Fruit fly (Drosophila melanogaster) whole organism, embryonic: Measurements from ENCODE around the gene Bace.

Experiments
- ATbp ChIP-seq: fragments of 200-800 bp; sonication (Bioruptor generic); optimal IDR thresholded peaks from 2 replicates; lab custom pipeline; 2017; ENCODE audit warnings: missing biosample characterization, mild to moderate bottlenecking, missing genetic modification characterization, missing genetic modification reagents
- Atf6 ChIP-seq: fragments of 200-800 bp; sonication (Bioruptor generic); IDR thresholded peaks from 2 replicates; pipeline ENCODE4 v1.3.6; 2022; ENCODE audit warnings: missing biosample characterization, missing genetic modification characterization
- CG1024 ChIP-seq: fragments of 200-800 bp; sonication (Bioruptor generic); IDR thresholded peaks from 2 replicates; pipeline ENCODE4 v1.3.6; 2022; ENCODE audit warnings: missing biosample characterization, missing genetic modification characterization
- CG10267 ChIP-seq: fragments of 200-800 bp; sonication (Bioruptor generic); optimal IDR thresholded peaks from 2 replicates; lab custom pipeline; 2018; ENCODE audit warnings: missing biosample characterization, mild to moderate bottlenecking, missing genetic modification characterization, moderate library complexity
- CG10366 ChIP-seq: fragments of 200-800 bp; sonication (Bioruptor generic); IDR thresholded peaks from 2 replicates; pipeline ENCODE4 v1.3.6; 2022; ENCODE audit warnings: missing biosample characterization, missing genetic modification characterization
- CG12391 ChIP-seq: fragments of 200-800 bp; sonication (Bioruptor generic); optimal IDR thresholded peaks from 3 replicates; lab custom pipeline; 2018; ENCODE audit warnings: missing biosample characterization, mild to moderate bottlenecking, missing genetic modification characterization, moderate library complexity
- CG13123 ChIP-seq: fragments of 200-800 bp; sonication (Bioruptor generic); optimal IDR thresholded peaks from 2 replicates; lab custom pipeline; 2016; ENCODE audit warnings: missing biosample characterization, missing genetic modification characterization
- CG13894 ChIP-seq: fragments of 200-800 bp; sonication (Bioruptor generic); optimal IDR thresholded peaks from 3 replicates; lab custom pipeline; 2018; ENCODE audit warnings: missing biosample characterization, mild to moderate bottlenecking, missing genetic modification characterization, moderate library complexity
- CG1602 ChIP-seq: fragments of 200-800 bp; sonication (Bioruptor generic); optimal IDR thresholded peaks from 3 replicates; lab custom pipeline; 2016; ENCODE audit warnings: missing biosample characterization, missing genetic modification characterization
- CG16815 ChIP-seq: fragments of 200-800 bp; sonication (Bioruptor generic); optimal IDR thresholded peaks from 3 replicates; lab custom pipeline; 2017; ENCODE audit warnings: missing biosample characterization, mild to moderate bottlenecking, missing genetic modification characterization
- CG17186 ChIP-seq: fragments of 200-800 bp; sonication (Bioruptor generic); optimal IDR thresholded peaks from 3 replicates; lab custom pipeline; 2017; ENCODE audit warnings: missing biosample characterization, missing genetic modification reagents, missing genetic modification characterization
- CG17361 ChIP-seq: fragments of 200-800 bp; sonication (Bioruptor generic); IDR thresholded peaks from 3 replicates; pipeline ENCODE4 v1.3.6; 2022; ENCODE audit warnings: missing biosample characterization, missing genetic modification characterization
- CG17612 ChIP-seq: fragments of 200-800 bp; sonication (Bioruptor generic); IDR thresholded peaks from 2 replicates; pipeline ENCODE4 v1.3.6; 2022; ENCODE audit warnings: missing biosample characterization, missing genetic modification characterization
- CG2889 ChIP-seq: fragments of 200-800 bp; sonication (Bioruptor generic); IDR thresholded peaks from 3 replicates; pipeline ENCODE4 v1.3.6; 2022; ENCODE audit warnings: missing biosample characterization, missing genetic modification characterization
- CG42726 ChIP-seq: fragments of 200-800 bp; sonication (Bioruptor generic); IDR thresholded peaks from 2 replicates; pipeline ENCODE4 v1.3.6; 2022; ENCODE audit warnings: missing biosample characterization, missing genetic modification characterization; ENCODE audit not compliant: partially characterized antibody
- CG6254 ChIP-seq: fragments of 200-800 bp; sonication (Bioruptor generic); optimal IDR thresholded peaks from 3 replicates; lab custom pipeline; 2017; ENCODE audit warnings: mild to moderate bottlenecking, missing biosample characterization, missing genetic modification reagents, missing genetic modification characterization
- CG9215 ChIP-seq: fragments of 200-800 bp; sonication (Bioruptor generic); IDR thresholded peaks from 2 replicates; pipeline ENCODE4 v1.3.6; 2022; ENCODE audit warnings: missing biosample characterization, missing genetic modification characterization
- CG9727 ChIP-seq: fragments of 200-800 bp; sonication (Bioruptor generic); optimal IDR thresholded peaks from 3 replicates; lab custom pipeline; 2017; ENCODE audit warnings: missing biosample characterization, mild to moderate bottlenecking, missing genetic modification characterization
- CG9797 ChIP-seq: fragments of 200-800 bp; sonication (Bioruptor generic); optimal IDR thresholded peaks from 3 replicates; lab custom pipeline; 2018; ENCODE audit warnings: missing biosample characterization, mild to moderate bottlenecking, missing genetic modification characterization
- Chrac-16 ChIP-seq: fragments of 200-800 bp; sonication (Bioruptor generic); optimal IDR thresholded peaks from 3 replicates; lab custom pipeline; 2016; ENCODE audit warnings: missing biosample characterization, missing genetic modification characterization
- D19A ChIP-seq: fragments of 200-800 bp; optimal IDR thresholded peaks from 3 replicates; lab custom pipeline; 2019; ENCODE audit warnings: missing biosample characterization, mild to moderate bottlenecking, missing genetic modification characterization, moderate library complexity
- Elba2 ChIP-seq: fragments of 200-800 bp; sonication (Bioruptor generic); optimal IDR thresholded peaks from 3 replicates; lab custom pipeline; 2016; ENCODE audit warnings: missing biosample characterization, missing genetic modification characterization
- Fer2 ChIP-seq: fragments of 200-800 bp; sonication (Bioruptor generic); optimal IDR thresholded peaks from 2 replicates; lab custom pipeline; 2018; ENCODE audit warnings: missing biosample characterization, mild to moderate bottlenecking, missing genetic modification characterization, moderate library complexity
- H15 ChIP-seq: fragments of 200-800 bp; sonication (Bioruptor generic); IDR thresholded peaks from 3 replicates; pipeline ENCODE4 v1.3.6; 2022; ENCODE audit warnings: missing biosample characterization, missing genetic modification characterization
- HHEX ChIP-seq: fragments of 200-800 bp; sonication (Bioruptor generic); optimal IDR thresholded peaks from 3 replicates; lab custom pipeline; 2017; ENCODE audit warnings: missing biosample characterization, mild to moderate bottlenecking, missing genetic modification characterization, missing genetic modification reagents
- HLH54F ChIP-seq: fragments of 200-800 bp; sonication (Bioruptor generic); optimal IDR thresholded peaks from 3 replicates; lab custom pipeline; 2016; ENCODE audit warnings: missing biosample characterization, missing genetic modification characterization
- Hr51 ChIP-seq, 2 experiments: fragments of 200-800 bp; sonication (Bioruptor generic); optimal IDR thresholded peaks; 2 replicates in 1 of 2; 3 replicates in 1 of 2; lab custom pipeline; 2016 to 2018; ENCODE audit warnings: missing biosample characterization in 2 of 2, missing genetic modification characterization in 2 of 2, mild to moderate bottlenecking in 1 of 2, moderate library complexity in 1 of 2
- Lim3 ChIP-seq: fragments of 200-800 bp; sonication (Bioruptor generic); IDR thresholded peaks from 2 replicates; pipeline ENCODE4 v1.3.6; 2022; ENCODE audit warnings: missing biosample characterization, missing genetic modification characterization
- Mes4 ChIP-seq: fragments of 200-800 bp; sonication (Bioruptor generic); optimal IDR thresholded peaks from 2 replicates; lab custom pipeline; 2016; ENCODE audit warnings: missing biosample characterization, missing genetic modification characterization
- Rfx ChIP-seq: fragments of 200-800 bp; sonication (Bioruptor generic); IDR thresholded peaks from 2 replicates; pipeline ENCODE4 v1.3.6; 2022; ENCODE audit warnings: missing biosample characterization, missing genetic modification characterization
- amos ChIP-seq: fragments of 200-800 bp; sonication (Bioruptor generic); IDR thresholded peaks from 2 replicates; pipeline ENCODE4 v1.3.6; 2022; ENCODE audit warnings: missing biosample characterization, missing genetic modification characterization; ENCODE audit not compliant: partially characterized antibody
- ap ChIP-seq: fragments of 200-800 bp; sonication (Bioruptor generic); IDR thresholded peaks from 2 replicates; pipeline ENCODE4 v1.3.6; 2022; ENCODE audit warnings: missing biosample characterization, missing genetic modification characterization
- btn ChIP-seq: fragments of 200-800 bp; sonication (Bioruptor generic); optimal IDR thresholded peaks from 2 replicates; lab custom pipeline; 2016; ENCODE audit warnings: missing biosample characterization, missing genetic modification characterization
- dati ChIP-seq: fragments of 200-800 bp; sonication (Bioruptor generic); IDR thresholded peaks from 2 replicates; pipeline ENCODE4 v1.3.6; 2022; ENCODE audit warnings: missing biosample characterization, missing genetic modification characterization
- dpn ChIP-seq, 2 experiments: fragments of 200-800 bp; sonication (Bioruptor generic); optimal IDR thresholded peaks; 3 replicates each; lab custom pipeline; 2016; ENCODE audit warnings: missing biosample characterization in 2 of 2, missing genetic modification characterization in 2 of 2
- fd102C ChIP-seq: fragments of 200-800 bp; sonication (Bioruptor generic); optimal IDR thresholded peaks from 2 replicates; lab custom pipeline; 2018; ENCODE audit warnings: missing biosample characterization, mild to moderate bottlenecking, missing genetic modification characterization, moderate library complexity
- jing ChIP-seq: fragments of 200-800 bp; sonication (Bioruptor generic); optimal IDR thresholded peaks from 2 replicates; lab custom pipeline; 2018; ENCODE audit warnings: missing biosample characterization, mild to moderate bottlenecking, missing genetic modification characterization
- knrl ChIP-seq: fragments of 200-800 bp; sonication (Bioruptor generic); IDR thresholded peaks from 3 replicates; pipeline ENCODE4 v1.3.6; 2022; ENCODE audit warnings: missing biosample characterization, missing genetic modification characterization; ENCODE audit not compliant: partially characterized antibody
- nerfin-1 ChIP-seq: fragments of 200-800 bp; sonication (Bioruptor generic); optimal IDR thresholded peaks from 3 replicates; lab custom pipeline; 2019; ENCODE audit warnings: missing biosample characterization, mild to moderate bottlenecking, missing genetic modification characterization, moderate library complexity
- otp ChIP-seq: fragments of 200-800 bp; sonication (Bioruptor generic); IDR thresholded peaks from 3 replicates; pipeline ENCODE4, ENCODE4 v1.3.6; 2022; ENCODE audit warnings: missing biosample characterization, missing genetic modification characterization
- phol ChIP-seq: fragments of 200-800 bp; sonication (Bioruptor generic); optimal IDR thresholded peaks from 3 replicates; lab custom pipeline; 2018; ENCODE audit warnings: missing biosample characterization, mild to moderate bottlenecking, missing genetic modification characterization, moderate library complexity
- pita ChIP-seq: fragments of 200-800 bp; sonication (Bioruptor generic); optimal IDR thresholded peaks from 2 replicates; lab custom pipeline; 2017; ENCODE audit warnings: missing biosample characterization, mild to moderate bottlenecking, missing genetic modification characterization
- sc ChIP-seq, 3 experiments: fragments of >200 bp in 2 of 3; fragments of 200-800 bp in 1 of 3; sonication (Bioruptor generic) in 1 of 3; optimal IDR thresholded peaks; 2 replicates in 2 of 3; 3 replicates in 1 of 3; lab custom pipeline; 2017; ENCODE audit warnings: mild to moderate bottlenecking in 1 of 3, missing biosample characterization in 1 of 3, missing genetic modification characterization in 1 of 3, missing genetic modification reagents in 1 of 3
- sim ChIP-seq: fragments of 200-800 bp; sonication (Bioruptor generic); IDR thresholded peaks from 2 replicates; pipeline ENCODE4 v1.3.6; 2022; ENCODE audit warnings: missing biosample characterization, missing genetic modification characterization
- sisA ChIP-seq: fragments of 200-800 bp; sonication (Bioruptor generic); IDR thresholded peaks from 2 replicates; pipeline ENCODE4 v1.3.6; 2022; ENCODE audit warnings: missing biosample characterization, missing genetic modification characterization
- sob ChIP-seq: fragments of 200-800 bp; sonication (Bioruptor generic); IDR thresholded peaks from 2 replicates; pipeline ENCODE4 v1.3.6; 2022; ENCODE audit warnings: missing biosample characterization, missing genetic modification characterization
- sr ChIP-seq: fragments of 200-800 bp; sonication (Bioruptor generic); IDR thresholded peaks from 3 replicates; pipeline ENCODE4 v1.3.6; 2022; ENCODE audit warnings: missing biosample characterization, missing genetic modification characterization
- tin ChIP-seq: fragments of 200-800 bp; sonication (Bioruptor generic); optimal IDR thresholded peaks from 3 replicates; lab custom pipeline; 2016; ENCODE audit warnings: missing biosample characterization, missing genetic modification characterization
- toy ChIP-seq: fragments of 200-800 bp; sonication (Bioruptor generic); IDR thresholded peaks from 2 replicates; pipeline ENCODE4 v1.3.6; 2022; ENCODE audit warnings: missing biosample characterization, missing genetic modification characterization
- wor ChIP-seq: fragments of 200-800 bp; sonication (Bioruptor generic); IDR thresholded peaks from 2 replicates; pipeline ENCODE4 v1.3.6; 2022; ENCODE audit warnings: missing biosample characterization, missing genetic modification characterization

Gene Bace

DNA sequence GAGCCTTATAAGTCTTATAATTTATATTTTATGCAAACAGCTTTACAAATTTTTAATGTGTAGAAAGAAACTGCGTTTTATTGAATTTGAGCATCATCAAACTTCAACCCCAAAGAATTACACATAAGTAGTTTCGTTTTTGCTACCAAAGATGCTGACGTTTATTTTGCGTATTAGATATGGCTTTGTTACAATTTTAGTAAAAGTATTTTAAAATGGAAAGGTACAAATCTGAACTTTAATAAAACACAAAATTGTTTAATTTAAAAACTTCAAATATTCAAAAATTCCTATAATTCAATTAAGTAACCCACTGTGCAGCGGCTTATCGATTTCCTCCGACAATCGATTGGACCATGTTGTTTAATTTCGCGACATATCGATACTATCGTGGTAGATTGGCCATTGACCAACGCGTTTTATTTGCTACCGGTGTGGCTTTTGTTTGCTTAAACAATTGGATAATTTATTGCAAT, 32.0 kb downstream of the Bace start, which contains the start of gene prg (continued):
- TF ChIP-seq amos (peak; percentile 94), sc (optimal IDR thresholded peaks at IDR 0.05; lab: Kevin White, UChicago) (no peak), sc (GFP tag; optimal IDR thresholded peaks at IDR 0.05; lab: Kevin White, UChicago) (peak; percentile 24), toy (no peak), btn (GFP tag; lab: Kevin White, UChicago) (no peak), nerfin-1 (peak; percentile 7), ap (GFP tag; lab: Robert Waterston, UW) (peak; percentile 49; the same call in 1 of the 2 replicates), HLH54F (GFP tag; lab: Kevin White, UChicago) (peak; percentile 67), jing (GFP tag; lab: Kevin White, UChicago) (no peak), CG17361 (peak; percentile 78), Fer2 (tag; lab: Kevin White, UChicago) (peak; percentile 24), CG2889 (no peak), D19A (peak; percentile 67), Hr51 (GFP tag; optimal IDR thresholded peaks at IDR 0.05; lab: Kevin White, UChicago) (peak; percentile 45 to 69), H15 (GFP tag; lab: Robert Waterston, UW) (peak; percentile 49; the same call in 1 of the 3 replicates), CG42726 (GFP tag; lab: Robert Waterston, UW) (peak; percentile 95), sob (GFP tag; lab: Robert Waterston, UW) (peak; percentile 62), Lim3 (no peak), pita (GFP tag; lab: Kevin White, UChicago) (no peak), phol (tag; lab: Kevin White, UChicago) (peak; percentile 76), CG10366 (GFP tag; lab: Robert Waterston, UW) (peak; percentile 47), HHEX (GFP tag; lab: Kevin White, UChicago) (peak; percentile 42), dpn (GFP tag; optimal IDR thresholded peaks at IDR 0.05; lab: Kevin White, UChicago) (peak; percentile 33 to 70), CG16815 (GFP tag; lab: Kevin White, UChicago) (peak; percentile 8), Chrac-16 (GFP tag; lab: Kevin White, UChicago) (peak; percentile 47), CG1602 (peak; percentile 49), CG17612 (no peak), CG12391 (tag; lab: Kevin White, UChicago) (peak; percentile 76), CG13123 (peak; percentile 55), CG9727 (GFP tag; lab: Kevin White, UChicago) (peak; percentile 70), otp (GFP tag; lab: Robert Waterston, UW) (peak; percentile 45; the same call in 1 of the 3 replicates), wor (GFP tag; lab: Robert Waterston, UW) (no peak), Atf6 (peak; percentile 72; the same call in 1 of the 2 replicates), Elba2 (GFP tag; lab: Kevin White, UChicago) (peak; percentile 25), Mes4 (GFP tag; lab: Kevin White, UChicago) (peak; percentile 7), sisA (peak; percentile 23; the same call in 1 of the 2 replicates), ATbp (GFP tag; lab: Kevin White, UChicago) (peak; percentile 16), sr (GFP tag; lab: Robert Waterston, UW) (no peak), CG13894 (tag; lab: Kevin White, UChicago) (peak; percentile 53), sim (no peak), CG17186 (GFP tag; lab: Kevin White, UChicago) (no peak), Rfx (GFP tag; lab: Robert Waterston, UW) (peak; percentile 77), knrl (peak; percentile 90), CG9797 (GFP tag; lab: Kevin White, UChicago) (no peak), tin (GFP tag; lab: Kevin White, UChicago) (peak; percentile 60), fd102C (GFP tag; lab: Kevin White, UChicago) (no peak), CG6254 (GFP tag; lab: Kevin White, UChicago) (no peak), CG1024 (0 out of 2 replicates have a peak, but pooled peaks have one; percentile 18), dati (GFP tag; lab: Robert Waterston, UW) (no peak), CG9215 (GFP tag; lab: Robert Waterston, UW) (0 out of 2 replicates have a peak, but pooled peaks have one; percentile 17), CG10267 (tag; lab: Kevin White, UChicago) (peak; percentile 71)
